Worm (Caenorhabditis elegans) whole organism, young adult: ENCODE results near the gene Y68A4B.3.

Source experiments
- B0035.1 ChIP-seq: sonication (generic microtip); optimal IDR thresholded peaks from 2 replicates; lab custom pipeline; 2016; ENCODE audit warnings: missing genetic modification characterization, mild to moderate bottlenecking, missing compliant biosample characterization, missing genotype, missing genetic modification reagents
- B0261.1 ChIP-seq: sonication (generic microtip); optimal IDR thresholded peaks from 2 replicates; lab custom pipeline; 2016; ENCODE audit warnings: mild to moderate bottlenecking, missing genetic modification characterization, moderate library complexity, missing compliant biosample characterization
- Y79H2A.3 ChIP-seq: fragments of 200-800 bp; sonication (Bioruptor generic); conservative IDR thresholded peaks from 2 replicates; pipeline ENCODE4 v1.3.6; 2022; ENCODE audit warnings: missing genetic modification reagents, missing genetic modification characterization, missing compliant biosample characterization
- dpl-1 ChIP-seq: fragments of 150-350 bp; optimal IDR thresholded peaks from 2 replicates; lab custom pipeline; 2014; ENCODE audit warnings: missing biosample characterization, missing genetic modification reagents, missing genetic modification characterization
- egrh-3 ChIP-seq: fragments of 200-800 bp; sonication (Bioruptor generic); IDR thresholded peaks from 2 replicates; pipeline ENCODE4 v1.3.6; 2022; ENCODE audit warnings: missing genetic modification reagents, missing genetic modification characterization, missing compliant biosample characterization
- hmg-1.2 ChIP-seq: fragments of 200-800 bp; sonication (Bioruptor generic); IDR thresholded peaks from 2 replicates; pipeline ENCODE4 v1.3.6; 2022; ENCODE audit warnings: missing genetic modification reagents, missing genetic modification characterization, missing compliant biosample characterization
- unc-62 ChIP-seq: fragments of 150-350 bp; optimal IDR thresholded peaks from 2 replicates; lab custom pipeline; 2014; ENCODE audit warnings: missing biosample characterization, missing genetic modification reagents, missing genetic modification characterization

- TF ChIP-seq dpl-1 (GFP tag; lab: Kevin White, UChicago) (no peak), hmg-1.2 (no peak), B0261.1 (tag; lab: Kevin White, UChicago) (no peak), unc-62 (GFP tag; lab: Kevin White, UChicago) (no peak), Y79H2A.3 (GFP tag; lab: Robert Waterston, UW) (no peak), B0035.1 (tag; lab: Kevin White, UChicago) (no peak), egrh-3 (GFP tag; lab: Robert Waterston, UW) (no peak)
These were observed 29.7 kb upstream of the Y68A4B.3 start for ce11 chrV:17272112-17272511.
